Fruit fly (Drosophila melanogaster) S2 (cell line): ENCODE measurements around the gene RNaseX25.

Experiments
- CG8478 ChIP-seq: fragments of >200 bp; optimal IDR thresholded peaks from 2 replicates; lab custom pipeline; 2018
- CTCF ChIP-seq, 2 experiments: fragments of >200 bp; optimal IDR thresholded peaks; 2 replicates each; lab custom pipeline; 2018

DNA sequence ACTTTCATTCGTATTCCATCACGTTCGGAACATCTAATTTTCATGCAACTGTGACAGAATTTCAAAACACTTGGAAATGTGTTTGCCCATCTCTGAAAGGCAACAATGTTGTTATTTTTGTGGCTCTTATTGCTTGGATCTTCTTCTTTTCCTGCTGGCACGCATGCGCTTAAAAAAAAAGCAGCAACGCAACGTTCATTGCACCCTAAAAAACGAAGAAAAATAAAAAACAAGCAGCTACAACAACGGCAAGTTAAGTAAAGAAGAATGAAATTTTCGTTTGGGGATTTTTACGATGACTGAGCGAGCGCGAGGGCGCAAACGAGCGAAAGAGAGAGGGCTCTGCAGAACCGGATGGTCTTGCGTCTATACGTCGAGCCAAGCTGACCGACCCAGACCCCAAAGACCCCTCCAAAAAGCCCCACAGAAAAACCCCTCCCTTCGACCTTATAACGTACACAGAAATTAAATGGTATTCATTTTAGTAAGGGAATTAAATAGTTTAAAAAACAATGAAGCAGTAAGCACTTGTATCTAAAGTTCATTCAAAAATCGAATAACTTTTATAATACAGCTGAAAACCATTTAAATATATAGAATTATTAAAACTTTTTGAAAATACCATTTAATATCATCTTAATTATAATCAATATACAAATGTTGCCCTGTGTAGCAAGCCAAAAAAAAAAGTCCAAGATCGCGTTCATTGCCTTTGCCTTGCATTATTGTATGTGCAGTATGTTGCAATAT is 23.4 kb downstream of the RNaseX25 start:
- TF ChIP-seq CG8478 (lab: Kevin White, UChicago) (no peak), CTCF (optimal IDR thresholded peaks at IDR 0.05; lab: Kevin White, UChicago) (no peak)
